Worm (Caenorhabditis elegans) whole organism, young adult: ENCODE results near the gene T25B9.9.

Experiments
- B0019.2 ChIP-seq: fragments of 200-800 bp; sonication (Bioruptor generic); conservative IDR thresholded peaks from 2 replicates; pipeline ENCODE4 v1.3.6; 2022; ENCODE audit warnings: missing genetic modification reagents, missing genetic modification characterization, missing compliant biosample characterization
- B0336.3 ChIP-seq: fragments of 200-800 bp; sonication (Bioruptor generic); IDR thresholded peaks from 2 replicates; pipeline ENCODE4 v1.3.6; 2022; ENCODE audit warnings: missing genetic modification characterization, missing compliant biosample characterization
- C06A6.2 ChIP-seq: fragments of 200-800 bp; sonication (Bioruptor generic); conservative IDR thresholded peaks from 2 replicates; pipeline ENCODE4 v1.3.6; 2022; ENCODE audit warnings: missing genetic modification characterization, missing compliant biosample characterization
- C17E4.6 ChIP-seq: fragments of 200-800 bp; sonication (Bioruptor generic); IDR thresholded peaks from 2 replicates; pipeline ENCODE4 v1.3.6; 2022; ENCODE audit warnings: missing genetic modification reagents, missing genetic modification characterization, missing compliant biosample characterization
- D2030.7 ChIP-seq: fragments of 200-800 bp; sonication (Bioruptor generic); IDR thresholded peaks from 2 replicates; pipeline ENCODE4 v1.3.6; 2022; ENCODE audit warnings: missing genetic modification reagents, missing genetic modification characterization, missing compliant biosample characterization
- F10E7.11 ChIP-seq: sonication (generic microtip); optimal IDR thresholded peaks from 2 replicates; lab custom pipeline; 2017; ENCODE audit warnings: mild to moderate bottlenecking, missing genetic modification characterization, moderate library complexity, missing compliant biosample characterization
- F49E8.2 ChIP-seq: sonication (generic microtip); optimal IDR thresholded peaks from 3 replicates; lab custom pipeline; 2017; ENCODE audit warnings: missing genetic modification characterization, mild to moderate bottlenecking, missing compliant biosample characterization, antibody characterized with exemption, moderate library complexity; ENCODE audit not compliant: insufficient read depth
- F57A8.1 ChIP-seq: fragments of 200-800 bp; sonication (Bioruptor generic); optimal IDR thresholded peaks from 2 replicates; lab custom pipeline; 2018; ENCODE audit warnings: mild to moderate bottlenecking, missing genetic modification characterization, moderate library complexity, missing compliant biosample characterization
- T26A5.8 ChIP-seq: sonication (generic microtip); optimal IDR thresholded peaks from 2 replicates; lab custom pipeline; 2016; ENCODE audit warnings: missing genetic modification characterization, missing compliant biosample characterization
- Y53G8AR.9 ChIP-seq: fragments of 200-800 bp; sonication (Bioruptor generic); conservative IDR thresholded peaks from 2 replicates; pipeline ENCODE4 v1.3.6; 2022; ENCODE audit warnings: missing genetic modification reagents, missing genetic modification characterization, missing compliant biosample characterization
- Y56A3A.18 ChIP-seq: fragments of 200-800 bp; sonication (Bioruptor generic); IDR thresholded peaks from 2 replicates; pipeline ENCODE4 v1.3.6; 2022; ENCODE audit warnings: missing genetic modification reagents, missing genetic modification characterization, missing compliant biosample characterization
- aptf-2 ChIP-seq: fragments of 200-800 bp; sonication (Bioruptor generic); conservative IDR thresholded peaks from 2 replicates; pipeline ENCODE4 v1.3.6; 2022; ENCODE audit warnings: missing genetic modification reagents, missing genetic modification characterization, missing compliant biosample characterization
- athp-1 ChIP-seq: sonication (generic microtip); optimal IDR thresholded peaks from 2 replicates; lab custom pipeline; 2017; ENCODE audit warnings: mild to moderate bottlenecking, missing genetic modification characterization, missing compliant biosample characterization
- attf-3 ChIP-seq: fragments of 200-800 bp; sonication (Bioruptor generic); conservative IDR thresholded peaks from 2 replicates; pipeline ENCODE4 v1.3.6; 2022; ENCODE audit warnings: missing genetic modification reagents, missing genetic modification characterization, missing compliant biosample characterization
- ceh-27 ChIP-seq: fragments of 200-800 bp; sonication (Bioruptor generic); optimal IDR thresholded peaks from 2 replicates; lab custom pipeline; 2018; ENCODE audit warnings: mild to moderate bottlenecking, missing genetic modification characterization, moderate library complexity, missing compliant biosample characterization
- efl-1 ChIP-seq: fragments of 150-350 bp; optimal IDR thresholded peaks from 2 replicates; lab custom pipeline; 2014; ENCODE audit warnings: missing biosample characterization, missing genetic modification reagents, missing genetic modification characterization
- ekl-4 ChIP-seq: fragments of 200-800 bp; sonication (Bioruptor generic); IDR thresholded peaks from 2 replicates; pipeline ENCODE4 v1.3.6; 2022; ENCODE audit warnings: missing genetic modification reagents, missing genetic modification characterization, missing compliant biosample characterization
- hlh-12 ChIP-seq: sonication (generic microtip); optimal IDR thresholded peaks from 2 replicates; lab custom pipeline; 2016; ENCODE audit warnings: missing genetic modification characterization, missing compliant biosample characterization
- hlh-26 ChIP-seq: fragments of 200-800 bp; sonication (Bioruptor generic); conservative IDR thresholded peaks from 2 replicates; pipeline ENCODE4 v1.3.6; 2022; ENCODE audit warnings: missing genetic modification reagents, missing genetic modification characterization, missing compliant biosample characterization
- hmg-1.2 ChIP-seq: fragments of 200-800 bp; sonication (Bioruptor generic); IDR thresholded peaks from 2 replicates; pipeline ENCODE4 v1.3.6; 2022; ENCODE audit warnings: missing genetic modification reagents, missing genetic modification characterization, missing compliant biosample characterization
- hrde-1 ChIP-seq: sonication (generic microtip); optimal IDR thresholded peaks from 2 replicates; lab custom pipeline; 2016; ENCODE audit warnings: missing genetic modification characterization, mild to moderate bottlenecking, missing compliant biosample characterization, moderate library complexity, missing genotype, missing genetic modification reagents, borderline replicate concordance
- hsf-1 ChIP-seq: fragments of 200-800 bp; sonication (Bioruptor generic); IDR thresholded peaks from 2 replicates; pipeline ENCODE4 v1.3.6; 2022; ENCODE audit warnings: missing genetic modification reagents, missing genetic modification characterization, missing compliant biosample characterization
- lin-26 ChIP-seq: fragments of 200-800 bp; sonication (Bioruptor generic); IDR thresholded peaks from 2 replicates; pipeline ENCODE4 v1.3.6; 2022; ENCODE audit warnings: missing genetic modification reagents, missing genetic modification characterization, missing compliant biosample characterization
- lin-54 ChIP-seq: fragments of 200-800 bp; sonication (Bioruptor generic); optimal IDR thresholded peaks from 2 replicates; lab custom pipeline; 2018; ENCODE audit warnings: mild to moderate bottlenecking, missing genetic modification characterization, missing compliant biosample characterization
- lsy-27 ChIP-seq: sonication (generic microtip); optimal IDR thresholded peaks from 2 replicates; lab custom pipeline; 2017; ENCODE audit warnings: missing genetic modification characterization, mild to moderate bottlenecking, missing compliant biosample characterization, antibody characterized with exemption, missing genotype, borderline replicate concordance; ENCODE audit not compliant: insufficient read depth
- madf-10 ChIP-seq: sonication (generic microtip); optimal IDR thresholded peaks from 2 replicates; lab custom pipeline; 2016; ENCODE audit warnings: mild to moderate bottlenecking, missing genetic modification characterization, missing compliant biosample characterization
- madf-3 ChIP-seq: fragments of 200-800 bp; sonication (Bioruptor generic); IDR thresholded peaks from 2 replicates; pipeline ENCODE4 v1.3.6; 2022; ENCODE audit warnings: missing genetic modification reagents, missing genetic modification characterization, missing compliant biosample characterization
- madf-6 ChIP-seq: fragments of 200-800 bp; sonication (Bioruptor generic); IDR thresholded peaks from 2 replicates; pipeline ENCODE4 v1.3.6; 2022; ENCODE audit warnings: missing genetic modification reagents, missing genetic modification characterization, missing compliant biosample characterization
- mcd-1 ChIP-seq: fragments of 200-800 bp; sonication (Bioruptor generic); IDR thresholded peaks from 2 replicates; pipeline ENCODE4 v1.3.6; 2022; ENCODE audit warnings: missing genetic modification reagents, missing genetic modification characterization, missing compliant biosample characterization
- mel-28 ChIP-seq: sonication (generic microtip); optimal IDR thresholded peaks from 2 replicates; lab custom pipeline; 2016; ENCODE audit warnings: borderline replicate concordance, mild to moderate bottlenecking, missing genetic modification characterization, missing compliant biosample characterization
- nhr-90 ChIP-seq: sonication (generic microtip); optimal IDR thresholded peaks from 2 replicates; lab custom pipeline; 2016; ENCODE audit warnings: missing genotype, mild to moderate bottlenecking, missing genetic modification characterization, missing compliant biosample characterization
- pbrm-1 ChIP-seq: fragments of 200-800 bp; sonication (Bioruptor generic); IDR thresholded peaks from 2 replicates; pipeline ENCODE4 v1.3.6; 2022; ENCODE audit warnings: missing genetic modification reagents, missing genetic modification characterization, missing compliant biosample characterization
- sea-2 ChIP-seq: fragments of 200-800 bp; sonication (Bioruptor generic); IDR thresholded peaks from 2 replicates; pipeline ENCODE4 v1.3.6; 2022; ENCODE audit warnings: missing genetic modification characterization, missing compliant biosample characterization
- snpc-1.3 ChIP-seq: sonication (generic microtip); optimal IDR thresholded peaks from 2 replicates; lab custom pipeline; 2017; ENCODE audit warnings: missing genetic modification characterization, mild to moderate bottlenecking, missing compliant biosample characterization, antibody characterized with exemption, moderate library complexity, missing genotype, missing genetic modification reagents; ENCODE audit not compliant: insufficient read depth
- snpc-3.4 ChIP-seq: sonication (generic microtip); optimal IDR thresholded peaks from 2 replicates; lab custom pipeline; 2017; ENCODE audit warnings: missing genetic modification characterization, mild to moderate bottlenecking, missing compliant biosample characterization, antibody characterized with exemption, moderate library complexity, missing genotype, missing genetic modification reagents
- tbp1 ChIP-seq: fragments of 200-800 bp; sonication (Bioruptor generic); optimal IDR thresholded peaks from 2 replicates; lab custom pipeline; 2018; ENCODE audit warnings: mild to moderate bottlenecking, missing genetic modification characterization, missing compliant biosample characterization
- tlf-1 ChIP-seq: fragments of 200-800 bp; sonication (Bioruptor generic); optimal IDR thresholded peaks from 2 replicates; lab custom pipeline; 2018; ENCODE audit warnings: mild to moderate bottlenecking, missing genetic modification characterization, missing compliant biosample characterization
- unc-130 ChIP-seq: sonication (generic microtip); optimal IDR thresholded peaks from 2 replicates; lab custom pipeline; 2016; ENCODE audit warnings: missing genetic modification reagents, missing genetic modification characterization, missing compliant biosample characterization
- unc-62 ChIP-seq: fragments of 150-350 bp; optimal IDR thresholded peaks from 2 replicates; lab custom pipeline; 2014; ENCODE audit warnings: missing biosample characterization, missing genetic modification reagents, missing genetic modification characterization
- xnd-1 ChIP-seq: sonication (generic microtip); optimal IDR thresholded peaks from 2 replicates; lab custom pipeline; 2016; ENCODE audit warnings: missing genotype, missing genetic modification reagents, missing genetic modification characterization, missing compliant biosample characterization
- zfh-2 ChIP-seq: fragments of 200-800 bp; sonication (Bioruptor generic); conservative IDR thresholded peaks from 2 replicates; pipeline ENCODE4 v1.3.6; 2022; ENCODE audit warnings: missing genetic modification reagents, missing genetic modification characterization, missing compliant biosample characterization
- ztf-28 ChIP-seq: fragments of 200-800 bp; sonication (Bioruptor generic); IDR thresholded peaks from 2 replicates; pipeline ENCODE4 v1.3.6; 2022; ENCODE audit warnings: missing genetic modification reagents, missing genetic modification characterization, missing compliant biosample characterization
- ztf-6 ChIP-seq: fragments of 200-800 bp; sonication (Bioruptor generic); IDR thresholded peaks from 2 replicates; pipeline ENCODE4 v1.3.6; 2022; ENCODE audit warnings: missing genetic modification reagents, missing genetic modification characterization, missing compliant biosample characterization

T25B9.9 gene

ce11 chrIV:10737011-10737553 lies 32.4 kb upstream of the T25B9.9 start, which contains the start of gene grl-21:
grl-21 (plus strand) TSS chrIV:10737474.
- TF ChIP-seq attf-3 (GFP tag; lab: Robert Waterston, UW) (0 out of 2 replicates have a peak, but pooled peaks have one; percentile 16), ekl-4 (peak; percentile 42; the same call in 1 of the 2 replicates), pbrm-1 (GFP tag; lab: Robert Waterston, UW) (0 out of 2 replicates have a peak, but pooled peaks have one; percentile 21), snpc-1.3 (tag; lab: Kevin White, UChicago) (no peak), hsf-1 (GFP tag; lab: Robert Waterston, UW) (peak; percentile 32; the same call in 1 of the 2 replicates), D2030.7 (GFP tag; lab: Robert Waterston, UW) (no peak), madf-10 (tag; lab: Kevin White, UChicago) (no peak), aptf-2 (no peak), lin-26 (GFP tag; lab: Robert Waterston, UW) (peak; percentile 50; the same call in 1 of the 2 replicates), C17E4.6 (GFP tag; lab: Robert Waterston, UW) (0 out of 2 replicates have a peak, but pooled peaks have one; percentile 28), madf-3 (GFP tag; lab: Robert Waterston, UW) (0 out of 2 replicates have a peak, but pooled peaks have one; percentile 66), athp-1 (tag; lab: Kevin White, UChicago) (peak; percentile 23), unc-62 (GFP tag; lab: Kevin White, UChicago) (no peak), F49E8.2 (tag; lab: Kevin White, UChicago) (peak; percentile 36), hmg-1.2 (GFP tag; lab: Robert Waterston, UW) (0 out of 2 replicates have a peak, but pooled peaks have one; percentile 11), mel-28 (tag; lab: Kevin White, UChicago) (peak; percentile 8), T26A5.8 (tag; lab: Kevin White, UChicago) (peak; percentile 39), Y53G8AR.9 (GFP tag; lab: Robert Waterston, UW) (0 out of 2 replicates have a peak, but pooled peaks have one; percentile 43), tlf-1 (GFP tag; lab: Kevin White, UChicago) (peak; percentile 23), B0336.3 (GFP tag; lab: Robert Waterston, UW) (peak; percentile 82; the same call in 1 of the 2 replicates), F10E7.11 (tag; lab: Kevin White, UChicago) (peak; percentile 12), lin-54 (GFP tag; lab: Kevin White, UChicago) (peak; percentile 21), madf-6 (GFP tag; lab: Robert Waterston, UW) (peak; percentile 69), xnd-1 (peak; percentile 17), C06A6.2 (GFP tag; lab: Robert Waterston, UW) (no peak), hrde-1 (peak; percentile 58)
- TF ChIP-seq, all 124 proteins: peak for 20

- TF ChIP-seq F57A8.1 (GFP tag; lab: Kevin White, UChicago) (no peak), mcd-1 (GFP tag; lab: Robert Waterston, UW) (no peak), unc-130 (GFP tag; lab: Kevin White, UChicago) (no peak), ztf-28 (GFP tag; lab: Robert Waterston, UW) (no peak)
Observed at ce11 chrIV:10738328-10738727, 31.1 kb upstream of the T25B9.9 start, which contains the start of gene ssp-34. ssp-34 (minus strand) TSS chrIV:10738602.

- TF ChIP-seq lsy-27 (tag; lab: Kevin White, UChicago) (no peak), tbp1 (GFP tag; lab: Kevin White, UChicago) (no peak), sea-2 (GFP tag; lab: Robert Waterston, UW) (no peak), Y56A3A.18 (no peak), D2030.7 (GFP tag; lab: Robert Waterston, UW) (no peak), hlh-12 (tag; lab: Kevin White, UChicago) (no peak), hlh-26 (GFP tag; lab: Robert Waterston, UW) (no peak), ztf-6 (GFP tag; lab: Robert Waterston, UW) (no peak), efl-1 (GFP tag; lab: Kevin White, UChicago) (no peak), pbrm-1 (GFP tag; lab: Robert Waterston, UW) (no peak), zfh-2 (GFP tag; lab: Robert Waterston, UW) (no peak), snpc-3.4 (no peak), tlf-1 (GFP tag; lab: Kevin White, UChicago) (no peak), ceh-27 (GFP tag; lab: Kevin White, UChicago) (no peak), nhr-90 (no peak), B0019.2 (GFP tag; lab: Robert Waterston, UW) (no peak)
Observed at ce11 chrIV:10744475-10744874, 25.0 kb upstream of the T25B9.9 start, which contains the start of gene T25B9.3. T25B9.3 (plus strand) TSS chrIV:10744775.
